Worm (Caenorhabditis elegans): Measurements from ENCODE around the gene M7.7.

Gene M7.7

ce11 chrIV:11118837-11119491 is 29.3 kb downstream of the M7.7 start, which contains the start of the genes imp-2 and enpl-1 (continued):
- no peak for TF ChIP-seq eyg-1 (tag; optimal IDR thresholded peaks at IDR 0.05)
- TF ChIP-seq che-1 (tag; optimal IDR thresholded peaks at IDR 0.05), result no peak
- peak; percentile 80 for TF ChIP-seq ceh-34 (tag; optimal IDR thresholded peaks at IDR 0.05)
- TF ChIP-seq elt-2 (tag; optimal IDR thresholded peaks at IDR 0.05), result peak; percentile 66
- TF ChIP-seq ceh-6 (GFP tag; optimal IDR thresholded peaks at IDR 0.05), result no peak
- TF ChIP-seq hlh-8 (tag; optimal IDR thresholded peaks at IDR 0.05), result peak; percentile 42
- no peak for TF ChIP-seq ahr-1 (tag; optimal IDR thresholded peaks at IDR 0.05)
- TF ChIP-seq sox-2 (GFP tag; IDR thresholded peaks at IDR 0.05), result no peak
- peak; percentile 100 for TF ChIP-seq nfya-1 (tag; optimal IDR thresholded peaks at IDR 0.05)
- peak; percentile 25 for TF ChIP-seq sox-4 (tag; optimal IDR thresholded peaks at IDR 0.05)
- peak; percentile 51 for TF ChIP-seq sdc-2 (tag; optimal IDR thresholded peaks at IDR 0.05)
- TF ChIP-seq nhr-232 (tag; optimal IDR thresholded peaks at IDR 0.05), result no peak
- peak; percentile 91 for TF ChIP-seq ceh-31 (tag; optimal IDR thresholded peaks at IDR 0.05)
- no peak for TF ChIP-seq ama-1 (optimal IDR thresholded peaks at IDR 0.05)
- TF ChIP-seq C08G9.2 (tag; optimal IDR thresholded peaks at IDR 0.05), result peak; percentile 49
- no peak for TF ChIP-seq ceh-24 (tag; optimal IDR thresholded peaks at IDR 0.05)
- TF ChIP-seq ceh-18 (tag; optimal IDR thresholded peaks at IDR 0.05), result peak; percentile 61

ce11 chrIV:11119972-11120562 is 30.4 kb downstream of the M7.7 start:
- TF ChIP-seq elt-2 (tag; optimal IDR thresholded peaks at IDR 0.05), result peak; percentile 15
- no peak for TF ChIP-seq lin-11 (tag; optimal IDR thresholded peaks at IDR 0.05)
- no peak for TF ChIP-seq ref-2 (tag; optimal IDR thresholded peaks at IDR 0.05)
- no peak for TF ChIP-seq ztf-16 (tag; optimal IDR thresholded peaks at IDR 0.05)
- TF ChIP-seq pha-4 (tag; optimal IDR thresholded peaks at IDR 0.05), result no peak

- TF ChIP-seq pqm-1 (tag; optimal IDR thresholded peaks at IDR 0.05) (no peak), unc-42 (tag; optimal IDR thresholded peaks at IDR 0.05) (no peak), sox-4 (tag; optimal IDR thresholded peaks at IDR 0.05) (no peak), ceh-19 (GFP tag; optimal IDR thresholded peaks at IDR 0.05) (no peak), pha-4 (tag; optimal IDR thresholded peaks at IDR 0.05) (no peak), sdc-2 (tag; optimal IDR thresholded peaks at IDR 0.05) (no peak), dve-1 (tag; optimal IDR thresholded peaks at IDR 0.05) (no peak), ceh-45 (GFP tag; IDR thresholded peaks at IDR 0.05) (no peak), C08G9.2 (tag; optimal IDR thresholded peaks at IDR 0.05) (no peak), ceh-24 (tag; optimal IDR thresholded peaks at IDR 0.05) (no peak), pag-3 (tag; optimal IDR thresholded peaks at IDR 0.05; ENCODE audit: borderline replicate concordance) (no peak)
These were observed 35.0 kb downstream of the M7.7 start, which contains the start of gene spo-11 for ce11 chrIV:11124674-11125073. Gene spo-11, minus strand, starts transcription at chrIV:11124862.

- peak; percentile 17 for TF ChIP-seq ceh-34 (tag; optimal IDR thresholded peaks at IDR 0.05)
- peak; percentile 100 for TF ChIP-seq nfya-1 (tag; optimal IDR thresholded peaks at IDR 0.05)
- TF ChIP-seq ceh-2 (tag; optimal IDR thresholded peaks at IDR 0.05), result peak; percentile 6
- TF ChIP-seq ceh-31 (tag; optimal IDR thresholded peaks at IDR 0.05), result peak; percentile 40
- TF ChIP-seq pax-1 (tag; optimal IDR thresholded peaks at IDR 0.05), result no peak
- peak; percentile 40 for TF ChIP-seq pros-1 (tag; optimal IDR thresholded peaks at IDR 0.05)
These were observed 35.6 kb downstream of the M7.7 start for ce11 chrIV:11125200-11125599.

ce11 chrIV:11125604-11126003 is 36.0 kb downstream of the M7.7 start:
- no peak for TF ChIP-seq pag-3 (tag; optimal IDR thresholded peaks at IDR 0.05; ENCODE audit: borderline replicate concordance)
- TF ChIP-seq nfya-1 (tag; optimal IDR thresholded peaks at IDR 0.05), result no peak
- no peak for TF ChIP-seq K02D7.2 (tag; optimal IDR thresholded peaks at IDR 0.05)
- no peak for TF ChIP-seq che-1 (tag; optimal IDR thresholded peaks at IDR 0.05)
- no peak for TF ChIP-seq unc-55 (GFP tag; optimal IDR thresholded peaks at IDR 0.05)
- TF ChIP-seq zip-5 (tag; optimal IDR thresholded peaks at IDR 0.05), result no peak
- TF ChIP-seq fkh-10 (GFP tag; optimal IDR thresholded peaks at IDR 0.05), result no peak
- no peak for TF ChIP-seq hlh-30 (tag; optimal IDR thresholded peaks at IDR 0.05; ENCODE audit: insufficient read depth)
- no peak for TF ChIP-seq F13H6.1 (tag; optimal IDR thresholded peaks at IDR 0.05)
- no peak for TF ChIP-seq ceh-6 (GFP tag; optimal IDR thresholded peaks at IDR 0.05)

All from whole organism, late embryonic.